Worm (Caenorhabditis elegans): ENCODE measurements around the gene lrch-1.

Gene lrch-1

ce11 chrX:6240640-6241033, 24.2 kb upstream of the lrch-1 start, which contains the start of gene got-2.2:
got-2.2 (plus strand) TSS chrX:6240983.
- peak; percentile 63 for TF ChIP-seq elt-2 (tag; optimal IDR thresholded peaks at IDR 0.05)
- TF ChIP-seq pqm-1 (tag; optimal IDR thresholded peaks at IDR 0.05), result peak; percentile 95
- peak; percentile 4 for TF ChIP-seq jun-1 (tag; optimal IDR thresholded peaks at IDR 0.05)
- no peak for TF ChIP-seq fkh-10 (GFP tag; optimal IDR thresholded peaks at IDR 0.05)
- peak; percentile 2 for TF ChIP-seq nhr-43 (tag; optimal IDR thresholded peaks at IDR 0.05; ENCODE audit: poor library complexity, severe bottlenecking)
- no peak for TF ChIP-seq egl-5 (tag; optimal IDR thresholded peaks at IDR 0.05)
- TF ChIP-seq ceh-82 (tag; optimal IDR thresholded peaks at IDR 0.05), result no peak

- TF ChIP-seq ama-1 (optimal IDR thresholded peaks at IDR 0.05) (no peak), mml-1 (tag; optimal IDR thresholded peaks at IDR 0.05) (no peak), zag-1 (tag; optimal IDR thresholded peaks at IDR 0.05) (no peak), ztf-4 (tag; optimal IDR thresholded peaks at IDR 0.05) (no peak), nhr-67 (tag; optimal IDR thresholded peaks at IDR 0.05) (no peak), daf-12 (tag; optimal IDR thresholded peaks at IDR 0.05) (no peak), nhr-11 (tag; optimal IDR thresholded peaks at IDR 0.05) (no peak), ceh-28 (tag; optimal IDR thresholded peaks at IDR 0.05) (no peak), hmg-11 (tag; optimal IDR thresholded peaks at IDR 0.05) (peak; percentile 62), elt-3 (tag; optimal IDR thresholded peaks at IDR 0.05) (no peak), lin-15B (tag; optimal IDR thresholded peaks at IDR 0.05) (peak; percentile 12), mdl-1 (tag; optimal IDR thresholded peaks at IDR 0.05) (no peak), fkh-10 (GFP tag; optimal IDR thresholded peaks at IDR 0.05) (no peak), unc-62 (GFP tag; optimal IDR thresholded peaks at IDR 0.05) (no peak), pha-4 (tag; optimal IDR thresholded peaks at IDR 0.05) (peak; percentile 74), nfya-1 (tag; optimal IDR thresholded peaks at IDR 0.05; ENCODE audit: insufficient read depth) (peak; percentile 43)
Measured at ce11 chrX:6239927-6240639, 23.6 kb upstream of the lrch-1 start.

ce11 chrX:6238973-6239372, 22.5 kb upstream of the lrch-1 start, which contains the start of gene rml-3:
rml-3 (minus strand) TSS chrX:6239065.
- no peak for TF ChIP-seq aly-2 (tag; optimal IDR thresholded peaks at IDR 0.05)
- peak; percentile 74 for TF ChIP-seq nhr-23 (tag; optimal IDR thresholded peaks at IDR 0.05)

ce11 chrX:6235443-6235842, 19.0 kb upstream of the lrch-1 start, which contains the start of gene hsp-43:
hsp-43 (minus strand) TSS chrX:6235543.
- TF ChIP-seq fos-1 (tag; optimal IDR thresholded peaks at IDR 0.05) (no peak), nhr-43 (tag; optimal IDR thresholded peaks at IDR 0.05; ENCODE audit: poor library complexity, severe bottlenecking) (no peak), skn-1 (tag; optimal IDR thresholded peaks at IDR 0.05) (no peak), unc-62 (GFP tag; optimal IDR thresholded peaks at IDR 0.05) (no peak), fkh-10 (GFP tag; optimal IDR thresholded peaks at IDR 0.05) (no peak), zag-1 (tag; optimal IDR thresholded peaks at IDR 0.05) (no peak), elt-3 (tag; optimal IDR thresholded peaks at IDR 0.05) (no peak), unc-39 (tag; optimal IDR thresholded peaks at IDR 0.05) (no peak), ztf-4 (tag; optimal IDR thresholded peaks at IDR 0.05) (no peak), nhr-28 (tag; optimal IDR thresholded peaks at IDR 0.05) (no peak), snpc-4 (tag; optimal IDR thresholded peaks at IDR 0.05) (no peak), nhr-25 (tag; optimal IDR thresholded peaks at IDR 0.05) (no peak), nhr-23 (tag; optimal IDR thresholded peaks at IDR 0.05) (no peak), elt-2 (tag; optimal IDR thresholded peaks at IDR 0.05) (no peak), eor-1 (tag; optimal IDR thresholded peaks at IDR 0.05) (no peak), aly-2 (tag; optimal IDR thresholded peaks at IDR 0.05) (no peak), ceh-16 (tag; optimal IDR thresholded peaks at IDR 0.05) (no peak), ztf-11 (tag; optimal IDR thresholded peaks at IDR 0.05) (no peak)

ce11 chrX:6232998-6233626, 16.7 kb upstream of the lrch-1 start, which contains the start of gene C14F11.4:
C14F11.4 (minus strand) TSS chrX:6233048.
- TF ChIP-seq ZK546.5 (tag; optimal IDR thresholded peaks at IDR 0.05), result no peak
- no peak for TF ChIP-seq sea-2 (GFP tag; optimal IDR thresholded peaks at IDR 0.05)
- TF ChIP-seq ztf-11 (tag; optimal IDR thresholded peaks at IDR 0.05), result no peak
- no peak for TF ChIP-seq ceh-16 (tag; optimal IDR thresholded peaks at IDR 0.05)
- no peak for TF ChIP-seq nfya-1 (tag; optimal IDR thresholded peaks at IDR 0.05; ENCODE audit: insufficient read depth)
- no peak for TF ChIP-seq nhr-67 (tag; optimal IDR thresholded peaks at IDR 0.05)
- no peak for TF ChIP-seq fos-1 (tag; optimal IDR thresholded peaks at IDR 0.05)
- no peak for TF ChIP-seq pqm-1 (tag; optimal IDR thresholded peaks at IDR 0.05)
- no peak for TF ChIP-seq nhr-11 (tag; optimal IDR thresholded peaks at IDR 0.05)
- no peak for TF ChIP-seq R02D3.7 (tag; optimal IDR thresholded peaks at IDR 0.05)
